Worm (Caenorhabditis elegans) whole organism, L2 larva: Measurements from ENCODE around the gene phyh-1.

Experiments
- nhr-77 ChIP-seq: fragments of 150-350 bp; optimal IDR thresholded peaks from 2 replicates; lab custom pipeline; 2014; ENCODE audit warnings: missing biosample characterization, missing genetic modification characterization
- unc-39 ChIP-seq: fragments of 150-350 bp; optimal IDR thresholded peaks from 2 replicates; lab custom pipeline; 2014; ENCODE audit warnings: missing biosample characterization, missing genetic modification characterization

DNA sequence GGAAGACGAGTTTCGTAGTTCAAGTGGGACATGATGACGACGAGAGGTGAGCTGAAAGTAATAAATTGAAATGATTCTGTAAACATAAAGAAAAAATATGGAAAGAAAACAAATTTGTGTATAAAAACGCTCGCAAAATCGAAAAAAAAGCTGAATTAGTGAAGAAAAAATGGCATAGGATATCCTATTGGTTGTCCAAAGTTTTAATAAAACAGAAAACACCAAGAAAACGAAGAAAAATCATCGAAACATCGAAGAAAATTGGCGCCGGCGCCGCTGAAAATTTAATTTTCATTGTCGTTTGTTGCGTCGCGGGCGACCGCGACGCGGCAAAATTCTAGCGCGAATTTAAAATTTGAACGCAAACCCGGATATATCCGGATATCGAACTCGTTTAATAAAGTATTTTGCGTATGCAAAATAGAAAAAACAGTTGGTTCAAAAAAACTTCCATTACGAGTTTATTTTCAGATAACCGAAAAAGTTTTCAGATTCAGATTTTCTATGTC is 14.4 kb upstream of the phyh-1 start, which contains the start of gene gln-5:
- TF ChIP-seq unc-39 (tag; lab: Kevin White, UChicago) (no peak), nhr-77 (tag; lab: Kevin White, UChicago) (no peak)
